Worm (Caenorhabditis elegans) whole organism, young adult: ENCODE results near the gene sgcb-1.

ENCODE experiments used
- B0336.3 ChIP-seq: fragments of 200-800 bp; sonication (Bioruptor generic); IDR thresholded peaks from 2 replicates; pipeline ENCODE4 v1.3.6; 2022; ENCODE audit warnings: missing genetic modification characterization, missing compliant biosample characterization
- D2030.7 ChIP-seq: fragments of 200-800 bp; sonication (Bioruptor generic); IDR thresholded peaks from 2 replicates; pipeline ENCODE4 v1.3.6; 2022; ENCODE audit warnings: missing genetic modification reagents, missing genetic modification characterization, missing compliant biosample characterization
- F37B4.10 ChIP-seq: fragments of 200-800 bp; sonication (Bioruptor generic); IDR thresholded peaks from 2 replicates; pipeline ENCODE4 v1.3.6; 2022; ENCODE audit warnings: missing genetic modification characterization, missing compliant biosample characterization
- F52B5.7 ChIP-seq: sonication (generic microtip); optimal IDR thresholded peaks from 2 replicates; lab custom pipeline; 2016; ENCODE audit warnings: mild to moderate bottlenecking, missing genetic modification characterization, missing compliant biosample characterization
- K11D2.4 ChIP-seq: fragments of 200-800 bp; sonication (Bioruptor generic); IDR thresholded peaks from 2 replicates; pipeline ENCODE4 v1.3.6; 2022; ENCODE audit warnings: missing genetic modification reagents, missing genetic modification characterization, missing compliant biosample characterization
- K12H6.12 ChIP-seq: fragments of 200-800 bp; sonication (Bioruptor generic); optimal IDR thresholded peaks from 2 replicates; lab custom pipeline; 2018; ENCODE audit warnings: mild to moderate bottlenecking, missing genetic modification characterization, missing compliant biosample characterization
- T07F8.4 ChIP-seq: sonication (generic microtip); optimal IDR thresholded peaks from 2 replicates; lab custom pipeline; 2016; ENCODE audit warnings: mild to moderate bottlenecking, missing genetic modification characterization, moderate library complexity, missing compliant biosample characterization
- Y53F4B.3 ChIP-seq: fragments of 200-800 bp; sonication (Bioruptor generic); IDR thresholded peaks from 2 replicates; pipeline ENCODE4 v1.3.6; 2022; ENCODE audit warnings: missing genetic modification reagents, missing genetic modification characterization, missing compliant biosample characterization
- Y56A3A.18 ChIP-seq: fragments of 200-800 bp; sonication (Bioruptor generic); IDR thresholded peaks from 2 replicates; pipeline ENCODE4 v1.3.6; 2022; ENCODE audit warnings: missing genetic modification reagents, missing genetic modification characterization, missing compliant biosample characterization
- Y95B8A.8 ChIP-seq: fragments of 200-800 bp; sonication (Bioruptor generic); IDR thresholded peaks from 2 replicates; pipeline ENCODE4 v1.3.6; 2022; ENCODE audit warnings: missing genetic modification reagents, missing genetic modification characterization, missing compliant biosample characterization
- attf-3 ChIP-seq: fragments of 200-800 bp; sonication (Bioruptor generic); conservative IDR thresholded peaks from 2 replicates; pipeline ENCODE4 v1.3.6; 2022; ENCODE audit warnings: missing genetic modification reagents, missing genetic modification characterization, missing compliant biosample characterization
- bed-2 ChIP-seq: fragments of 200-800 bp; sonication (Bioruptor generic); IDR thresholded peaks from 2 replicates; pipeline ENCODE4 v1.3.6; 2022; ENCODE audit warnings: missing genetic modification reagents, missing genetic modification characterization, missing compliant biosample characterization
- ceh-58 ChIP-seq: fragments of 200-800 bp; sonication (Bioruptor generic); IDR thresholded peaks from 2 replicates; pipeline ENCODE4 v1.3.6; 2022; ENCODE audit warnings: missing genetic modification characterization, missing compliant biosample characterization
- chd-7 ChIP-seq: sonication (generic microtip); optimal IDR thresholded peaks from 2 replicates; lab custom pipeline; 2016; ENCODE audit warnings: mild to moderate bottlenecking, missing genetic modification characterization, moderate library complexity, missing compliant biosample characterization
- dox-1 ChIP-seq: fragments of 200-800 bp; sonication (Bioruptor generic); IDR thresholded peaks from 2 replicates; pipeline ENCODE4 v1.3.6; 2022; ENCODE audit warnings: missing genetic modification reagents, missing genetic modification characterization, missing compliant biosample characterization
- let-526 ChIP-seq: fragments of 200-800 bp; sonication (Bioruptor generic); IDR thresholded peaks from 2 replicates; pipeline ENCODE4 v1.3.6; 2022; ENCODE audit warnings: missing genetic modification reagents, missing genetic modification characterization, missing compliant biosample characterization
- lin-35 ChIP-seq, 3 experiments: fragments of 150-350 bp in 2 of 3; sonication (generic microtip) in 1 of 3; optimal IDR thresholded peaks; 2 replicates each; lab custom pipeline; 2014 to 2018; ENCODE audit warnings: missing biosample characterization in 3 of 3, missing genetic modification characterization in 3 of 3, missing genetic modification reagents in 3 of 3
- lin-40 ChIP-seq: sonication (generic microtip); optimal IDR thresholded peaks from 2 replicates; lab custom pipeline; 2016; ENCODE audit warnings: missing genetic modification characterization, mild to moderate bottlenecking, missing compliant biosample characterization, missing genotype, missing genetic modification reagents
- lsl-1 ChIP-seq: fragments of 200-800 bp; sonication (Bioruptor generic); optimal IDR thresholded peaks from 2 replicates; lab custom pipeline; 2018; ENCODE audit warnings: mild to moderate bottlenecking, missing genetic modification characterization, moderate library complexity, missing compliant biosample characterization
- mcd-1 ChIP-seq: fragments of 200-800 bp; sonication (Bioruptor generic); IDR thresholded peaks from 2 replicates; pipeline ENCODE4 v1.3.6; 2022; ENCODE audit warnings: missing genetic modification reagents, missing genetic modification characterization, missing compliant biosample characterization
- mxl-1 ChIP-seq: sonication (generic microtip); optimal IDR thresholded peaks from 2 replicates; lab custom pipeline; 2016; ENCODE audit warnings: missing genetic modification characterization, missing compliant biosample characterization
- nfya-1 ChIP-seq: sonication (generic microtip); optimal IDR thresholded peaks from 2 replicates; lab custom pipeline; 2017; ENCODE audit warnings: antibody characterized with exemption, missing compliant biosample characterization, missing genetic modification characterization, borderline replicate concordance; ENCODE audit not compliant: insufficient read depth
- nfya-2 ChIP-seq: fragments of 200-800 bp; sonication (Bioruptor generic); IDR thresholded peaks from 2 replicates; pipeline ENCODE4 v1.3.6; 2022; ENCODE audit warnings: missing genetic modification reagents, missing genetic modification characterization, missing compliant biosample characterization
- nfyb-1 ChIP-seq: fragments of 200-800 bp; sonication (Bioruptor generic); IDR thresholded peaks from 2 replicates; pipeline ENCODE4 v1.3.6; 2022; ENCODE audit warnings: missing genetic modification reagents, missing genetic modification characterization, missing compliant biosample characterization
- nhr-179 ChIP-seq: sonication (generic microtip); optimal IDR thresholded peaks from 2 replicates; lab custom pipeline; 2016; ENCODE audit warnings: mild to moderate bottlenecking, missing genetic modification characterization, missing compliant biosample characterization
- rpc-1 ChIP-seq, 2 experiments: fragments of 150-350 bp in 1 of 2; sonication (generic microtip) in 1 of 2; optimal IDR thresholded peaks; 2 replicates each; lab custom pipeline; 2014 to 2018; ENCODE audit warnings: missing biosample characterization in 1 of 2, missing genetic modification characterization in 1 of 2, missing genetic modification reagents in 1 of 2, missing genotype in 1 of 2
- snpc-3.4 ChIP-seq: sonication (generic microtip); optimal IDR thresholded peaks from 2 replicates; lab custom pipeline; 2017; ENCODE audit warnings: missing genetic modification characterization, mild to moderate bottlenecking, missing compliant biosample characterization, antibody characterized with exemption, moderate library complexity, missing genotype, missing genetic modification reagents
- snpc-4 ChIP-seq, 5 experiments: fragments of 150-350 bp in 1 of 5; sonication (generic microtip) in 4 of 5; optimal IDR thresholded peaks; 2 replicates each; lab custom pipeline; 2014 to 2018; ENCODE audit warnings: missing genetic modification characterization in 5 of 5, missing biosample characterization in 3 of 5, antibody characterized with exemption in 2 of 5, mild to moderate bottlenecking in 2 of 5, missing compliant biosample characterization in 2 of 5, missing genotype in 2 of 5, moderate library complexity in 2 of 5, missing genetic modification reagents in 1 of 5
- tbp1 ChIP-seq: fragments of 200-800 bp; sonication (Bioruptor generic); optimal IDR thresholded peaks from 2 replicates; lab custom pipeline; 2018; ENCODE audit warnings: mild to moderate bottlenecking, missing genetic modification characterization, missing compliant biosample characterization
- xnd-1 ChIP-seq: sonication (generic microtip); optimal IDR thresholded peaks from 2 replicates; lab custom pipeline; 2016; ENCODE audit warnings: missing genotype, missing genetic modification reagents, missing genetic modification characterization, missing compliant biosample characterization
- ztf-18 ChIP-seq: sonication (generic microtip); optimal IDR thresholded peaks from 2 replicates; lab custom pipeline; 2016; ENCODE audit warnings: missing genotype, mild to moderate bottlenecking, missing genetic modification characterization, missing compliant biosample characterization

Gene sgcb-1

DNA sequence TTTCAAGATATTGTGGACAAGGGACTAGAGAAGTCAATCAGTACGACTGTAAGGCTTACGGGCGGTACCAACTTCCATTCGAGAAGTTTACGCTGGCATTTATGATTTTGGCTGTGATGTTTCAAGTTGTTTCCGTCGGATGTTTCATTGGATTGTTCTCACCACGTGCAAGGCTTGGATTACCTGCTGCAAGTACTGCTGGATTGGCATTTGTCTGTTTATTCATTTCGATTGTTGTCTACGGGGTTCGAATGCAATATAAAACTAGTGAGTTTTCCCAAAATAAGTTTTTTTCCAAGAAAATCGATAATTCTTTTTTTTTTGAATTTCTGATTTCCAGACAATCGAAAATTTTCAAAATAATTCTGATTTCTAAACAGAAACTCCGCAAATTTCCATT lies 14.6 kb downstream of the sgcb-1 start:
- TF ChIP-seq nhr-179 (tag; lab: Kevin White, UChicago) (no peak), T07F8.4 (no peak), snpc-3.4 (tag; lab: Kevin White, UChicago) (no peak), lin-35 (GFP tag; optimal IDR thresholded peaks at IDR 0.05; lab: Kevin White, UChicago) (no peak), F52B5.7 (no peak)

DNA sequence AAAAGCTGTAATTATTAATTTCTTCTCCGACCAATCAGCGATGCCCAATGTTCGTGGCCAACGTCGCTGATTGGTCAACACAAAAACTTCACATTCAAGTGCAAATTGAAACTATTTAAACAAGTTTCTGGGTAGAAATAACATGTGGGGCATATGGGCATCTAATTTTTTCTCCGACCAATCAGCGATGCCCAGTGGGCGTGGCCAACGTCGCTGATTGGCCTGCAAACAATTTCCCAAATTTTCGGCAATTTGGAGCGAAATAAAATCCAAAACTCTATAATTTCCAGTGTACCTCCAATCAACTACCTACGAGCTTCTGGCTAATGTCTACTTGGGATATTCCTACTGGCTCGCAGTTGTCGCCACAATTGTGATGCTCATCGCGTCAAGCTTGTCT lies 15.2 kb downstream of the sgcb-1 start:
- TF ChIP-seq nfyb-1 (GFP tag; lab: Robert Waterston, UW) (peak; percentile 96), nfya-2 (GFP tag; lab: Robert Waterston, UW) (peak; percentile 82; the same call in 1 of the 2 replicates), B0336.3 (no peak)

DNA sequence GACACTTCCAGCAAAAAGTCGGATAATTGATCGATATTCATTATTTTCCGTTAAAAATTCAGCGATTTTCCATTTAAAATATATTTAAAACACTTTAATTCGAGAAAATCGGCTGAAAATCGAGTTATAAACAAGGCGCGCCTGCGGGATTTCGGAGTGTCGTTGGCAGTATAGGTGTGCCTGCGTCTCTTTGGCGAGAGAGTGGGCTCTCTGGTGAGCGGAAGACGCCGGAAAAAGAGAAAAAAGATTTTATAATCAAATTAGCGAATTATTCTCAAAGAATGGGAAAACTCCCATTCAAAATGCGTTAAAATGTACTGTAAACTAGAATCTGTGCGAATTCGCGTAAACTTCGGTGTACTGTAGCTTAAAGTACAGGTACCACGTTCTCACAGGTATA lies 21.6 kb downstream of the sgcb-1 start, which contains the start of gene D1069.3:
Gene D1069.3 (minus strand): TSS at position 158 of the 400 bp plus-strand sequence.
- peak; percentile 30; the same call in 1 of the 2 replicates for TF ChIP-seq mcd-1 (GFP tag; lab: Robert Waterston, UW)
- TF ChIP-seq lsl-1 (GFP tag; lab: Kevin White, UChicago) = peak; percentile 64
- TF ChIP-seq tbp1 (GFP tag; lab: Kevin White, UChicago) = no peak
- peak; percentile 39 for TF ChIP-seq xnd-1 (tag; lab: Kevin White, UChicago)
- TF ChIP-seq attf-3 (GFP tag; lab: Robert Waterston, UW) = peak; percentile 97
- no peak for TF ChIP-seq F37B4.10

DNA sequence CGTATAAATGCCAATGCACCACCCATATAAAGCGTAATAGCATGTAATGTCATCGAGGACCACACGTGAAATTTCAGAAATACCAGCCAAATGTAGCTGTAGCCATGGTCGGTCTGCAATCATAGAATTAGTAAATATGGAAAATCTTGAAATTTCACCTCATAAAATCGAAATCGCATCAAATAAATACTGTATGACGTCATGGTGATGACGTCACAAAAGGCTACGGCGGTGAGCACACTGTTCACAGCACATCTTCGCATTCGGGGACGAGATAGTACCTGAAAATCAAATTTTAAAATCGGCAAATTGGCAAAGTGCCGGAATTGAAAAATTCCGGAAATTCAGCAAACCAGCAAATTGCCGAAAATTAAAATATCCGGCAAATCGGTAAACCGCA lies 23.6 kb downstream of the sgcb-1 start:
- TF ChIP-seq ceh-58 (GFP tag; lab: Robert Waterston, UW) (no peak), D2030.7 (GFP tag; lab: Robert Waterston, UW) (no peak), bed-2 (GFP tag; lab: Robert Waterston, UW) (no peak), Y53F4B.3 (no peak), lin-40 (tag; lab: Kevin White, UChicago) (no peak), K12H6.12 (no peak), F52B5.7 (no peak), ztf-18 (no peak), K11D2.4 (GFP tag; lab: Robert Waterston, UW) (no peak), let-526 (GFP tag; lab: Robert Waterston, UW) (no peak), Y95B8A.8 (GFP tag; lab: Robert Waterston, UW) (no peak), snpc-4 (GFP tag; optimal IDR thresholded peaks at IDR 0.05; lab: Kevin White, UChicago) (no peak), snpc-4 (tag; optimal IDR thresholded peaks at IDR 0.05; lab: Kevin White, UChicago) (no peak), chd-7 (tag; lab: Kevin White, UChicago) (no peak), Y56A3A.18 (GFP tag; lab: Robert Waterston, UW) (no peak), dox-1 (GFP tag; lab: Robert Waterston, UW) (no peak), rpc-1 (optimal IDR thresholded peaks at IDR 0.05; lab: Kevin White, UChicago) (no peak), rpc-1 (tag; optimal IDR thresholded peaks at IDR 0.05; lab: Kevin White, UChicago) (no peak)

DNA sequence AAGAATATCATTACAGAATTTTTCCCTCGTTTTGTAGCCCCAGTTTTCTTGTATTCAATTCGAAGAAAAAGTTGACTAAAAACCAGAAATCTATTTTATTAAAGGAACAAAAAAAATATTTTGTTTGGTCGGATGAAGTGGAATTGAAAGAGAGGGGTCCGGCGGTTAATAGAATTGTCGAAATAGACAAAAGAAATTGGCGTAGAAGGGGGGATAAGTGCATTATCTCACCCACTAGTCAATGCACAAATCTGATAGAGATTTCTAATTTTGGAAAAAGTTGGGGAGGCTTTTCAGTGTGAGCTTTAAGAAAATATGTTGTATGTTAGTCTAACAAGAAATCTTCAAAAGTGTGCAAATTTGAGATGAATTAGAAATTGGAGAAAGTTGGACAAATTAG lies 28.4 kb downstream of the sgcb-1 start:
- TF ChIP-seq mxl-1 (tag; lab: Kevin White, UChicago) = no peak

DNA sequence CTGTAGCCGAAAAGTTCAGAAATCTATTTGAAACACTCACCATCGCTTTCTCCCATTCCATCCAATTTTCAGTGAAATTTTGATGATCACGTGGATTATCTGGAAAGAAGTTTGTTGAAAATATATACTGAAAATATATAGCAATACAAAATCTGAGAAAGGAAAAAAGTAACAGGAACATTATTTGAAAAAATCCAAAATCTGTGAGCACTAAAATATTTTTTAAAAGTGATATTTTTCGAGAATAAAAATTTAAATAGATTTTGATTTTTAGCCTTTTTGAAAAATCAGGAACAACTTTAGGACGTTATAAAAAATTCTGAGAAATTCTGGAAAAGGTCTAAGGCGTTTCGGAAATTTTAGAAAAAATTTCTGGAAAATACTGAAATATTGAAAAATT lies 30.9 kb downstream of the sgcb-1 start, which contains the start of gene dmsr-4:
Gene dmsr-4 (minus strand): TSS at position 101 of the 400 bp plus-strand sequence.
- TF ChIP-seq nfya-1 (tag; lab: Kevin White, UChicago) = no peak
